Worm (Caenorhabditis elegans): ENCODE data around the gene str-243.

Gene str-243

ce11 chrV:1522485-1522884 is at the start of gene str-243:
Gene str-243 (plus strand): TSS chrV:1522785.
- TF ChIP-seq zip-11 (GFP tag; IDR thresholded peaks at IDR 0.05), result no peak
- TF ChIP-seq lir-3 (tag; optimal IDR thresholded peaks at IDR 0.05), result no peak
- no peak for TF ChIP-seq nhr-102 (tag; optimal IDR thresholded peaks at IDR 0.05)
- TF ChIP-seq nhr-28 (tag; optimal IDR thresholded peaks at IDR 0.05), result no peak
- TF ChIP-seq mdt-29 (GFP tag; IDR thresholded peaks at IDR 0.05), result no peak
- TF ChIP-seq nhr-48 (tag; optimal IDR thresholded peaks at IDR 0.05), result no peak
- no peak for TF ChIP-seq ceh-62 (tag; optimal IDR thresholded peaks at IDR 0.05)
- no peak for TF ChIP-seq ztf-7 (tag; optimal IDR thresholded peaks at IDR 0.05)
- TF ChIP-seq Y105C5A.15 (GFP tag; IDR thresholded peaks at IDR 0.05), result no peak

ce11 chrV:1474486-1475125 is 48.0 kb upstream of the str-243 start, which contains the start of the genes F53E2.2 and unc-60:
Gene F53E2.2 (plus strand): TSS chrV:1475086.
Gene unc-60 (plus strand): TSS chrV:1475086.
- TF ChIP-seq mxl-2 (GFP tag; conservative IDR thresholded peaks at IDR 0.05) (no peak), dpl-1 (GFP tag; optimal IDR thresholded peaks at IDR 0.05) (peak; percentile 13), gei-8 (GFP tag; optimal IDR thresholded peaks at IDR 0.05) (no peak), nhr-102 (tag; optimal IDR thresholded peaks at IDR 0.05) (no peak), lin-29 (GFP tag; IDR thresholded peaks at IDR 0.05) (peak; percentile 54; the same call in 1 of the 2 replicates), T20F7.1 (GFP tag; optimal IDR thresholded peaks at IDR 0.05) (no peak), lin-15B (tag; optimal IDR thresholded peaks at IDR 0.05) (no peak), nhr-76 (tag; optimal IDR thresholded peaks at IDR 0.05) (no peak), lin-39 (tag; optimal IDR thresholded peaks at IDR 0.05) (no peak), hmg-1.1 (GFP tag; IDR thresholded peaks at IDR 0.05) (peak; percentile 84), madf-9 (GFP tag; conservative IDR thresholded peaks at IDR 0.05) (no peak; the same call in 1 of the 2 replicates), fkh-10 (GFP tag; optimal IDR thresholded peaks at IDR 0.05) (no peak), dmd-6 (GFP tag; IDR thresholded peaks at IDR 0.05) (peak; percentile 47; the same call in 1 of the 2 replicates), unc-39 (tag; optimal IDR thresholded peaks at IDR 0.05) (no peak), zip-11 (GFP tag; IDR thresholded peaks at IDR 0.05) (no peak), dmd-9 (GFP tag; IDR thresholded peaks at IDR 0.05) (no peak), ceh-62 (tag; optimal IDR thresholded peaks at IDR 0.05) (no peak), hlh-11 (tag; optimal IDR thresholded peaks at IDR 0.05) (peak; percentile 80), mdl-1 (tag; optimal IDR thresholded peaks at IDR 0.05) (peak; percentile 12 to 77), nhr-48 (tag; optimal IDR thresholded peaks at IDR 0.05) (peak; percentile 4), Y75B8A.6 (GFP tag; IDR thresholded peaks at IDR 0.05) (no peak), set-16 (GFP tag; IDR thresholded peaks at IDR 0.05) (peak; percentile 89), nhr-42 (GFP tag; IDR thresholded peaks at IDR 0.05) (no peak), daf-16 (GFP tag; optimal IDR thresholded peaks at IDR 0.05) (peak; percentile 11 to 27), daf-16 (tag; optimal IDR thresholded peaks at IDR 0.05) (peak; percentile 59), hif-1 (tag; optimal IDR thresholded peaks at IDR 0.05) (peak in 1 of 2 experiments; percentile 40), nhr-10 (tag; optimal IDR thresholded peaks at IDR 0.05) (no peak), F10B5.3 (tag; optimal IDR thresholded peaks at IDR 0.05) (no peak), skn-1 (tag; optimal IDR thresholded peaks at IDR 0.05) (no peak), ceh-82 (tag; optimal IDR thresholded peaks at IDR 0.05) (no peak), lsy-2 (tag; optimal IDR thresholded peaks at IDR 0.05) (peak; percentile 29 to 50), jun-1 (tag; optimal IDR thresholded peaks at IDR 0.05) (no peak), zfp-2 (tag; optimal IDR thresholded peaks at IDR 0.05) (no peak), nhr-6 (tag; optimal IDR thresholded peaks at IDR 0.05) (no peak), nhr-28 (tag; optimal IDR thresholded peaks at IDR 0.05) (peak; percentile 53), fos-1 (tag; optimal IDR thresholded peaks at IDR 0.05) (no peak), spr-1 (tag; optimal IDR thresholded peaks at IDR 0.05) (peak; percentile 37), pha-4 (GFP tag; IDR thresholded peaks at IDR 0.05) (peak; percentile 61; the same call in 1 of the 2 replicates), pha-4 (tag; optimal IDR thresholded peaks at IDR 0.05) (no peak), nhr-111 (GFP tag; optimal IDR thresholded peaks at IDR 0.05) (no peak), zip-2 (tag; optimal IDR thresholded peaks at IDR 0.05) (no peak), aly-2 (tag; optimal IDR thresholded peaks at IDR 0.05) (no peak), tag-97 (GFP tag; IDR thresholded peaks at IDR 0.05) (no peak), lim-7 (GFP tag; IDR thresholded peaks at IDR 0.05) (0 out of 2 replicates have a peak, but pooled peaks have one; percentile 44), D1046.2 (GFP tag; IDR thresholded peaks at IDR 0.05) (no peak), ztf-7 (tag; optimal IDR thresholded peaks at IDR 0.05) (no peak), lin-13 (GFP tag; optimal IDR thresholded peaks at IDR 0.05) (no peak)

Measured in whole organism, L4 larva.